Fruit fly (Drosophila melanogaster) whole organism, embryonic: Measurements from ENCODE around the gene CG1840.
A peak's percentile ranks its signal among the peaks of the same experiment; 100 is the strongest.

Experiments
- Adf1 ChIP-seq: fragments of 200-800 bp; sonication (Bioruptor generic); IDR thresholded peaks from 2 replicates; pipeline ENCODE4 v1.3.6; 2022; ENCODE audit warnings: missing biosample characterization, missing genetic modification characterization
- Blimp-1 ChIP-seq: fragments of 200-800 bp; sonication (Bioruptor generic); optimal IDR thresholded peaks from 3 replicates; lab custom pipeline; 2018; ENCODE audit warnings: missing biosample characterization, missing genetic modification characterization, mild to moderate bottlenecking, moderate library complexity, missing genetic modification reagents
- Bteb2 ChIP-seq: fragments of 200-800 bp; sonication (Bioruptor generic); optimal IDR thresholded peaks from 2 replicates; lab custom pipeline; 2016; ENCODE audit warnings: missing biosample characterization, missing genetic modification characterization
- CG10267 ChIP-seq: fragments of 200-800 bp; sonication (Bioruptor generic); optimal IDR thresholded peaks from 2 replicates; lab custom pipeline; 2018; ENCODE audit warnings: missing biosample characterization, mild to moderate bottlenecking, missing genetic modification characterization, moderate library complexity
- CG10654 ChIP-seq: fragments of 200-800 bp; sonication (Bioruptor generic); optimal IDR thresholded peaks from 2 replicates; lab custom pipeline; 2016; ENCODE audit warnings: missing biosample characterization, missing genetic modification characterization
- CG10979 ChIP-seq: fragments of 200-800 bp; sonication (Bioruptor generic); optimal IDR thresholded peaks from 2 replicates; lab custom pipeline; 2018; ENCODE audit warnings: missing biosample characterization, mild to moderate bottlenecking, missing genetic modification characterization, moderate library complexity
- CG11398 ChIP-seq: fragments of 200-800 bp; sonication (Bioruptor generic); optimal IDR thresholded peaks from 2 replicates; lab custom pipeline; 2016; ENCODE audit warnings: missing biosample characterization, missing genetic modification characterization
- CG11504 ChIP-seq: fragments of 200-800 bp; sonication (Bioruptor generic); optimal IDR thresholded peaks from 3 replicates; lab custom pipeline; 2019; ENCODE audit warnings: missing biosample characterization, mild to moderate bottlenecking, missing genetic modification characterization, moderate library complexity
- CG1233 ChIP-seq: fragments of 200-800 bp; sonication (Bioruptor generic); optimal IDR thresholded peaks from 4 replicates; lab custom pipeline; 2018; ENCODE audit warnings: missing biosample characterization, mild to moderate bottlenecking, missing genetic modification characterization
- CG12391 ChIP-seq: fragments of 200-800 bp; sonication (Bioruptor generic); optimal IDR thresholded peaks from 3 replicates; lab custom pipeline; 2018; ENCODE audit warnings: missing biosample characterization, mild to moderate bottlenecking, missing genetic modification characterization, moderate library complexity
- CG13424 ChIP-seq: fragments of 200-800 bp; sonication (Bioruptor generic); optimal IDR thresholded peaks from 2 replicates; lab custom pipeline; 2019; ENCODE audit warnings: missing biosample characterization, mild to moderate bottlenecking, missing genetic modification characterization, moderate library complexity
- CG13624 ChIP-seq: fragments of 200-800 bp; sonication (Bioruptor generic); optimal IDR thresholded peaks from 2 replicates; lab custom pipeline; 2016; ENCODE audit warnings: missing biosample characterization, missing genetic modification characterization
- CG17359 ChIP-seq: fragments of 200-800 bp; sonication (Bioruptor generic); optimal IDR thresholded peaks from 3 replicates; lab custom pipeline; 2018; ENCODE audit warnings: missing biosample characterization, mild to moderate bottlenecking, missing genetic modification characterization, moderate library complexity
- CG17829 ChIP-seq: fragments of 200-800 bp; optimal IDR thresholded peaks from 2 replicates; lab custom pipeline; 2019; ENCODE audit warnings: missing biosample characterization, mild to moderate bottlenecking, missing genetic modification characterization, moderate library complexity
- CG17912 ChIP-seq: fragments of 200-800 bp; sonication (Bioruptor generic); optimal IDR thresholded peaks from 2 replicates; lab custom pipeline; 2018; ENCODE audit warnings: missing biosample characterization, mild to moderate bottlenecking, missing genetic modification characterization
- CG18262 ChIP-seq: fragments of 200-800 bp; optimal IDR thresholded peaks from 3 replicates; lab custom pipeline; 2019; ENCODE audit warnings: missing biosample characterization, mild to moderate bottlenecking, missing genetic modification characterization, moderate library complexity
- CG18476 ChIP-seq: fragments of 200-800 bp; sonication (Bioruptor generic); optimal IDR thresholded peaks from 2 replicates; lab custom pipeline; 2016; ENCODE audit warnings: missing biosample characterization, mild to moderate bottlenecking, missing genetic modification characterization
- CG31441 ChIP-seq: fragments of 200-800 bp; sonication (Bioruptor generic); IDR thresholded peaks from 2 replicates; pipeline ENCODE4 v1.3.6; 2022; ENCODE audit warnings: missing biosample characterization, missing genetic modification characterization
- CG3995 ChIP-seq: fragments of 200-800 bp; sonication (Bioruptor generic); optimal IDR thresholded peaks from 3 replicates; lab custom pipeline; 2016; ENCODE audit warnings: missing biosample characterization, missing genetic modification characterization
- CG4424 ChIP-seq: fragments of 200-800 bp; sonication (Bioruptor generic); optimal IDR thresholded peaks from 3 replicates; lab custom pipeline; 2016; ENCODE audit warnings: missing biosample characterization, missing genetic modification characterization
- CG4617 ChIP-seq: fragments of 200-800 bp; sonication (Bioruptor generic); optimal IDR thresholded peaks from 3 replicates; lab custom pipeline; 2016; ENCODE audit warnings: missing biosample characterization, missing genetic modification characterization, borderline replicate concordance
- CG4820 ChIP-seq: fragments of 200-800 bp; sonication (Bioruptor generic); optimal IDR thresholded peaks from 3 replicates; lab custom pipeline; 2016; ENCODE audit warnings: missing biosample characterization, missing genetic modification characterization
- CG5953 ChIP-seq: fragments of 200-800 bp; sonication (Bioruptor generic); IDR thresholded peaks from 2 replicates; pipeline ENCODE4 v1.3.6; 2022; ENCODE audit warnings: missing biosample characterization, missing genetic modification characterization
- CG6689 ChIP-seq: fragments of 200-800 bp; sonication (Bioruptor generic); IDR thresholded peaks from 2 replicates; pipeline ENCODE4 v1.3.6; 2022; ENCODE audit warnings: missing biosample characterization, missing genetic modification characterization
- CG6765 ChIP-seq: fragments of 200-800 bp; sonication (Bioruptor generic); optimal IDR thresholded peaks from 3 replicates; lab custom pipeline; 2017; ENCODE audit warnings: missing biosample characterization, mild to moderate bottlenecking, missing genetic modification characterization
- CG9797 ChIP-seq: fragments of 200-800 bp; sonication (Bioruptor generic); optimal IDR thresholded peaks from 3 replicates; lab custom pipeline; 2018; ENCODE audit warnings: missing biosample characterization, mild to moderate bottlenecking, missing genetic modification characterization
- CHES-1-like ChIP-seq: fragments of 200-800 bp; sonication (Bioruptor generic); optimal IDR thresholded peaks from 2 replicates; lab custom pipeline; 2016; ENCODE audit warnings: missing biosample characterization, missing genetic modification characterization
- D19A ChIP-seq: fragments of 200-800 bp; optimal IDR thresholded peaks from 3 replicates; lab custom pipeline; 2019; ENCODE audit warnings: missing biosample characterization, mild to moderate bottlenecking, missing genetic modification characterization, moderate library complexity
- Hr78 ChIP-seq, 2 experiments: fragments of 200-800 bp in 1 of 2; fragments of >200 bp in 1 of 2; sonication (Bioruptor generic) in 1 of 2; optimal IDR thresholded peaks; 2 replicates each; lab custom pipeline; 2017 to 2019; ENCODE audit warnings: missing biosample characterization in 2 of 2, missing genetic modification characterization in 2 of 2, mild to moderate bottlenecking in 1 of 2, moderate library complexity in 1 of 2
- Oli ChIP-seq: fragments of 200-800 bp; sonication (Bioruptor generic); optimal IDR thresholded peaks from 2 replicates; lab custom pipeline; 2018; ENCODE audit warnings: missing biosample characterization, mild to moderate bottlenecking, missing genetic modification characterization, moderate library complexity
- Pdp1 ChIP-seq, 2 experiments: fragments of 200-800 bp; sonication (Bioruptor generic); optimal IDR thresholded peaks; 3 replicates each; lab custom pipeline; 2016; ENCODE audit warnings: missing biosample characterization in 2 of 2, missing genetic modification characterization in 2 of 2, mild to moderate bottlenecking in 1 of 2, moderate library complexity in 1 of 2
- Side ChIP-seq: fragments of 200-800 bp; sonication (Bioruptor generic); optimal IDR thresholded peaks from 2 replicates; lab custom pipeline; 2016; ENCODE audit warnings: missing biosample characterization, missing genetic modification characterization
- Sox102F ChIP-seq: fragments of 200-800 bp; sonication (Bioruptor generic); optimal IDR thresholded peaks from 2 replicates; lab custom pipeline; 2018; ENCODE audit warnings: missing biosample characterization, mild to moderate bottlenecking, missing genetic modification characterization, moderate library complexity
- Sry-β ChIP-seq: fragments of 200-800 bp; sonication (Bioruptor generic); optimal IDR thresholded peaks from 2 replicates; lab custom pipeline; 2018; ENCODE audit warnings: missing biosample characterization, mild to moderate bottlenecking, missing genetic modification characterization, moderate library complexity
- Ssrp ChIP-seq: fragments of 200-800 bp; sonication (Bioruptor generic); optimal IDR thresholded peaks from 2 replicates; lab custom pipeline; 2018; ENCODE audit warnings: missing biosample characterization, mild to moderate bottlenecking, missing genetic modification characterization, moderate library complexity
- amos ChIP-seq: fragments of 200-800 bp; sonication (Bioruptor generic); IDR thresholded peaks from 2 replicates; pipeline ENCODE4 v1.3.6; 2022; ENCODE audit warnings: missing biosample characterization, missing genetic modification characterization; ENCODE audit not compliant: partially characterized antibody
- chn ChIP-seq: fragments of 200-800 bp; sonication (Bioruptor generic); optimal IDR thresholded peaks from 2 replicates; lab custom pipeline; 2016; ENCODE audit warnings: missing biosample characterization, missing genetic modification characterization
- crc ChIP-seq: fragments of 200-800 bp; sonication (Bioruptor generic); optimal IDR thresholded peaks from 2 replicates; lab custom pipeline; 2016; ENCODE audit warnings: missing biosample characterization, missing genetic modification characterization
- crol ChIP-seq: fragments of 200-800 bp; sonication (Bioruptor generic); IDR thresholded peaks from 2 replicates; pipeline ENCODE4 v1.3.6; 2022; ENCODE audit warnings: missing biosample characterization, missing genetic modification characterization
- dmrt99B ChIP-seq: fragments of 200-800 bp; sonication (Bioruptor generic); optimal IDR thresholded peaks from 2 replicates; lab custom pipeline; 2018; ENCODE audit warnings: missing biosample characterization, mild to moderate bottlenecking, missing genetic modification characterization, moderate library complexity
- grau ChIP-seq: fragments of 200-800 bp; optimal IDR thresholded peaks from 3 replicates; lab custom pipeline; 2019; ENCODE audit warnings: missing biosample characterization, mild to moderate bottlenecking, missing genetic modification characterization, moderate library complexity
- nerfin-1 ChIP-seq: fragments of 200-800 bp; sonication (Bioruptor generic); optimal IDR thresholded peaks from 3 replicates; lab custom pipeline; 2019; ENCODE audit warnings: missing biosample characterization, mild to moderate bottlenecking, missing genetic modification characterization, moderate library complexity
- p53 ChIP-seq: fragments of 200-800 bp; sonication (Bioruptor generic); optimal IDR thresholded peaks from 2 replicates; lab custom pipeline; 2016; ENCODE audit warnings: missing biosample characterization, missing genetic modification characterization
- phol ChIP-seq: fragments of 200-800 bp; sonication (Bioruptor generic); optimal IDR thresholded peaks from 3 replicates; lab custom pipeline; 2018; ENCODE audit warnings: missing biosample characterization, mild to moderate bottlenecking, missing genetic modification characterization, moderate library complexity
- rib ChIP-seq: fragments of 200-800 bp; sonication (Bioruptor generic); IDR thresholded peaks from 2 replicates; pipeline ENCODE4 v1.3.6; 2022; ENCODE audit warnings: missing biosample characterization, missing genetic modification characterization
- sens-2 ChIP-seq: fragments of 200-800 bp; sonication (Bioruptor generic); IDR thresholded peaks from 2 replicates; pipeline ENCODE4 v1.3.6; 2022; ENCODE audit warnings: missing biosample characterization, missing genetic modification characterization
- sqz ChIP-seq: fragments of 200-800 bp; sonication (Bioruptor generic); optimal IDR thresholded peaks from 3 replicates; lab custom pipeline; 2018; ENCODE audit warnings: missing biosample characterization, mild to moderate bottlenecking, missing genetic modification characterization
- tll ChIP-seq, 2 experiments: fragments of 200-800 bp in 1 of 2; fragments of >200 bp in 1 of 2; sonication (Bioruptor generic) in 1 of 2; optimal IDR thresholded peaks; 2 replicates each; lab custom pipeline; 2017 to 2019; ENCODE audit warnings: missing biosample characterization in 2 of 2, missing genetic modification characterization in 2 of 2, mild to moderate bottlenecking in 1 of 2, moderate library complexity in 1 of 2
- wor ChIP-seq: fragments of 200-800 bp; sonication (Bioruptor generic); IDR thresholded peaks from 2 replicates; pipeline ENCODE4 v1.3.6; 2022; ENCODE audit warnings: missing biosample characterization, missing genetic modification characterization

CG1840 gene

DNA sequence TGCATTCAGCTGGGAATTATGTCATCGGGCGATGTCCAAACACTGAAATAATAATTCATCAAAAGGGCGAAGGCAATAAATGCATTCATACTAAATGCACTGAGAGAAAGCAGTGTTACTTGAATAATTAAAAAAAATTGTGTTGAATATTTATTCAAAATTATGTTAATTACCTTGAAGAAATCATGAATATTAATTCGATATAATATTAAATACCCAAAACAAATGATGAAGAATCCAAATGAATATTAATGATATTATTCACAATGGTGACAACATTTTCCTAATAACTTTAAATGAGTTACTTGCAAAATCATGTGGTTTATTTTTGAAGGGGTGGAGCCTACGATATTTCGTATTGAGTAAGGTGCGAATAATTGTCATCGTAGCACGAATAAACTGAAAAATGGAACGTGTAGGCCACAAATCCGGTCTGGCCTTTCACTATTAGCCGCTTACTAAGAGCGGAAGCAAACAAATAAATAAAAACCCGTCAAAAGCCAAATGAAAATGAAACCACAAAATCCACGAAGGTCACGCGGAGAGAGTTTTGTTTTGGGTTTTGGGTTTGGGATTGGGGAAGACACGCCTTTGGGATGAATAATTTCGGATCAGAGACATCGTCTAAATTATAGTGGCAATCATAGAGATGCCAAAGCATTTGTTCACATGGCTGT is 46.3 kb upstream of the CG1840 start (continued):
- TF ChIP-seq D19A (tag; lab: Kevin White, UChicago) = peak; percentile 37
- no peak for TF ChIP-seq CG1233 (GFP tag; lab: Kevin White, UChicago)
- TF ChIP-seq CG18476 (GFP tag; lab: Kevin White, UChicago) = no peak
- peak; percentile 31 for TF ChIP-seq CG13424 (tag; lab: Kevin White, UChicago)
- no peak for TF ChIP-seq CG17912 (GFP tag; lab: Kevin White, UChicago)
- TF ChIP-seq sens-2 (GFP tag; lab: Robert Waterston, UW) = no peak
- peak; percentile 53 for TF ChIP-seq CG18262
- TF ChIP-seq CG4424 (GFP tag; lab: Kevin White, UChicago) = peak; percentile 2
- TF ChIP-seq CG13624 = no peak
- no peak for TF ChIP-seq CG10654
- no peak for TF ChIP-seq p53
- no peak for TF ChIP-seq Side
- TF ChIP-seq nerfin-1 (tag; lab: Kevin White, UChicago) = peak; percentile 12
- no peak for TF ChIP-seq sqz (GFP tag; lab: Kevin White, UChicago)
- TF ChIP-seq Sry-β (GFP tag; lab: Kevin White, UChicago) = no peak
- TF ChIP-seq CG6765 = no peak
- TF ChIP-seq CG11398 (GFP tag; lab: Kevin White, UChicago) = no peak
- no peak for TF ChIP-seq rib (GFP tag; lab: Robert Waterston, UW)
- peak; percentile 92 for TF ChIP-seq Blimp-1 (GFP tag; lab: Kevin White, UChicago)
- TF ChIP-seq crc (GFP tag; lab: Kevin White, UChicago) = no peak
- no peak for TF ChIP-seq CG3995
- peak; percentile 59 for TF ChIP-seq phol (tag; lab: Kevin White, UChicago)
- TF ChIP-seq Sox102F (GFP tag; lab: Kevin White, UChicago) = peak; percentile 70
- TF ChIP-seq Adf1 (GFP tag; lab: Robert Waterston, UW) = no peak
- peak; percentile 69 for TF ChIP-seq CG31441
- peak; percentile 7 for TF ChIP-seq CG10267 (tag; lab: Kevin White, UChicago)
- TF ChIP-seq Pdp1 (GFP tag; optimal IDR thresholded peaks at IDR 0.05; lab: Kevin White, UChicago) = peak in 1 of 2 experiments; percentile 30
- no peak for TF ChIP-seq tll (GFP tag; optimal IDR thresholded peaks at IDR 0.05; lab: Kevin White, UChicago)
- TF ChIP-seq CG17829 (tag; lab: Kevin White, UChicago) = peak; percentile 7
- TF ChIP-seq CG11504 (tag; lab: Kevin White, UChicago) = peak; percentile 68
- TF ChIP-seq Ssrp (tag; lab: Kevin White, UChicago) = peak; percentile 18
- TF ChIP-seq CG5953 (GFP tag; lab: Robert Waterston, UW) = no peak
- TF ChIP-seq grau (tag; lab: Kevin White, UChicago) = no peak
- TF ChIP-seq CG10979 (tag; lab: Kevin White, UChicago) = peak; percentile 13
- TF ChIP-seq chn (GFP tag; lab: Kevin White, UChicago) = no peak
- TF ChIP-seq CG12391 = peak; percentile 44
- TF ChIP-seq CG9797 (GFP tag; lab: Kevin White, UChicago) = no peak
- peak; percentile 71 for TF ChIP-seq dmrt99B (tag; lab: Kevin White, UChicago)
- no peak for TF ChIP-seq Bteb2 (GFP tag; lab: Kevin White, UChicago)
- peak; percentile 16 for TF ChIP-seq Oli (tag; lab: Kevin White, UChicago)
- TF ChIP-seq Hr78 (GFP tag; optimal IDR thresholded peaks at IDR 0.05; lab: Kevin White, UChicago) = peak in 1 of 2 experiments; percentile 37
- no peak for TF ChIP-seq crol
- TF ChIP-seq CG6689 (GFP tag; lab: Robert Waterston, UW) = no peak
- TF ChIP-seq wor (GFP tag; lab: Robert Waterston, UW) = 0 out of 2 replicates have a peak, but pooled peaks have one; percentile 20
- TF ChIP-seq CHES-1-like (GFP tag; lab: Kevin White, UChicago) = no peak
- TF ChIP-seq CG4820 (GFP tag; lab: Kevin White, UChicago) = no peak
- TF ChIP-seq CG17359 (tag; lab: Kevin White, UChicago) = peak; percentile 53
- no peak for TF ChIP-seq amos (GFP tag; lab: Robert Waterston, UW)
- TF ChIP-seq CG4617 = no peak
